Fruit fly (Drosophila melanogaster) whole organism, larva: Measurements from ENCODE around the gene by.

ENCODE experiments used
- noc ChIP-seq: fragments of 200-800 bp; sonication (Bioruptor generic); optimal IDR thresholded peaks from 3 replicates; lab custom pipeline; 2019; ENCODE audit warnings: missing biosample characterization, mild to moderate bottlenecking, missing genetic modification characterization, moderate library complexity

The by gene

DNA sequence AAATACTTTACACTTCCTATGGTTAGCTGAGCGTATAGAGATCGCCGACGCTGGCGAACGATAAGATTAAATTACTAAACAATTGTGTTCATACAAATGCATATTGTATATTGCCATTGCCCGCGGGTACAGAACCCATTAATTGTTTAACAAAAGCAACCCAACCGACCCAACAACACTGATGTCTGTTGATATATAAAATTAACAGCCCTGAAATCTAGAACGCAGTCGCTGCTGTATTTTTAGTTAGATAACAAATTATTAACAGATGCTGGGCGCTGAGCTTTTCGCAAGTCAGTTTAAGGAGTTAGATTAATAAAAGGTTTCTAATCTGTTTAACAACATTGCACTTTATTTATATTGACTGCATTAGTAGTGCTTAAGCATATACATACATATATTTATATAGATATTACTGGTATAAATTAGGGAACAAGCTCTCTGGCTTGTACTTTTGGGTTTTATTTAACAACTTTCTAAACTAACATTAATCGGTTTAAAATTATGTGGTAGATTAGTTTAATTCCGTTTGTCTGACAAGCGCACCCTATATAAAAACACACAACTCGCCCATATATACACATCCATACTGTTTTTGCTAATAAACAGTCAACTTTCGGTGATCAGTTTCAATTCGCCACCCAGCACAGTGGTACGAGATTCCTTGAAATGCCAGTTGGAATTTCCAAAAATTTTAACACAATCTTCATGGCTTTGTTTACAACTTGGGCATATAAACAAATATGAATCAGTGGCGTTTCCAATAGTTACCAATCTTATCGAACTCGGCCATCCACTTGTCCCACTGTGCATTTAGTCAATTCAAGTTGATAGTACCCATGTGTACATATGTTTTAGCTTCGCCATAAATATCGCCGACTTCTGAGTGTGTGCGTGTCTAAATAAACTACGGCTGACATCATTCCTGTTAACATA lies 4.6 kb downstream of the by start:
- peak; percentile 96 for TF ChIP-seq noc

DNA sequence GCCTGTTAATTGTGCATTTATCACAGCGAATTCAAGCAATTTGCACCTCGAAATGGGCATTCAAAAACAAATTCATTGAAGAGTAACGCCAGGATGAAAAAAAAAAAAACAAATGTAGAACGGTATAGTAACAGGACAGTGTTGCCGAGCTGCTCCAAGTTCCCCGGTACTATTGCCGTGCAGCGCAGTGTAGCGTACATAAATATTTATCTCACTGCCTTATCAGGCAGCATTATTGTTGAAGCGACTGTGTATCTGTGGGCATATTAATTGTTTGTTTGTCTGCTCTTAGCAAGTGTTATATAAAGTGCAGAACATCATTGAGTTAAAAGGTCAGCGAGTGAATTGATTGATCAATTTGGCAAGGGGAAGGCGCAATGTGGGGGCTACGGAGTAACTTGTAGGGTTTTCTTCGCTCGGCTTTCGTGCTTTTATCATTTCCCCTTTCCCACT lies 16.4 kb downstream of the by start:
- no peak for TF ChIP-seq noc

DNA sequence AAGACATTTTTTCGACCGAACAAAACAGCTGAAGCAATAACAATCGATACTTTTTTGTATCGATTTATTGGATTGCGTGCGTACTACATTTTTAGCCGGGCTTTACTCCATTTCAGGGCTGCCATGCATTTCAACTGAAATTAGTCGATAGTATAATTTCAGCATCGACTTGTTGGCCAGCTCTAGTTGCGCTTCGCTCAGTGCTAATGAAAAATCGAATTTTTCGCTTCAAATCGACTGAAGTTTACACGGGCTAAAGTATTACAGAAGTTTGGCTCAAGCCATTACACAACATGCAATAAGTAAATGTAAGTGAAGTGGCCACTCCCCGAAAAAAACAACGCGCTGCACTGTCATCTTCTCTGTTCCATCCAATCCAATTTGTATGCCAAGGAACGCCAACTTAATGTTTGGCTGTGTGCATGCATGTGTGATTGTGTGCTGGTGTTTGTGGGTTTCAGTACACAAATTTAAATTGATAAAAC lies 16.9 kb downstream of the by start, which contains the start of the genes mRpL47, CG8176 and Kdm3:
Gene mRpL47 (minus strand): TSS at position 49 of the 485 bp plus-strand sequence.
Gene CG8176 (plus strand): TSS at position 148 of the 485 bp plus-strand sequence.
Gene Kdm3 (plus strand): TSS at position 148 of the 485 bp plus-strand sequence.
- peak; percentile 42 for TF ChIP-seq noc

DNA sequence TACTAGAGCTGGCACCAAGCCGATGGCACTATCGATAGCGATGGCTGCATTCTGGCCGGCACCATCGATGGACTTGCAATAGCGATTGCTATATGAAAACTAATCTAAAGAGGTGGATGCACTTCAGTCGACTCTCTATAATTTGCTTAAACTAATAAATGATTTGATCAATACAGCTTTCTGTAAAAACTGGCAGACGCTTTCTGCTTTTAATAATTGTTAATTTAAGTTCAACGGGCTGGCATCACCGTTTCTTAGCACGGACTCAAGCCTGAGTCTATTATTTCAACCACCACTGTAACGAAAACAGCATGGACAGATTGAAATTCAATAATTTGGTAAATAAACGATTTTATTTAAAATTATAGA lies 19.8 kb downstream of the by start, which contains the start of the genes Ras85D and Rlb1:
Gene Ras85D (minus strand): TSS at position 16 of the 369 bp plus-strand sequence.
Gene Rlb1 (plus strand): TSS at position 276 of the 369 bp plus-strand sequence.
- peak; percentile 75 for TF ChIP-seq noc

DNA sequence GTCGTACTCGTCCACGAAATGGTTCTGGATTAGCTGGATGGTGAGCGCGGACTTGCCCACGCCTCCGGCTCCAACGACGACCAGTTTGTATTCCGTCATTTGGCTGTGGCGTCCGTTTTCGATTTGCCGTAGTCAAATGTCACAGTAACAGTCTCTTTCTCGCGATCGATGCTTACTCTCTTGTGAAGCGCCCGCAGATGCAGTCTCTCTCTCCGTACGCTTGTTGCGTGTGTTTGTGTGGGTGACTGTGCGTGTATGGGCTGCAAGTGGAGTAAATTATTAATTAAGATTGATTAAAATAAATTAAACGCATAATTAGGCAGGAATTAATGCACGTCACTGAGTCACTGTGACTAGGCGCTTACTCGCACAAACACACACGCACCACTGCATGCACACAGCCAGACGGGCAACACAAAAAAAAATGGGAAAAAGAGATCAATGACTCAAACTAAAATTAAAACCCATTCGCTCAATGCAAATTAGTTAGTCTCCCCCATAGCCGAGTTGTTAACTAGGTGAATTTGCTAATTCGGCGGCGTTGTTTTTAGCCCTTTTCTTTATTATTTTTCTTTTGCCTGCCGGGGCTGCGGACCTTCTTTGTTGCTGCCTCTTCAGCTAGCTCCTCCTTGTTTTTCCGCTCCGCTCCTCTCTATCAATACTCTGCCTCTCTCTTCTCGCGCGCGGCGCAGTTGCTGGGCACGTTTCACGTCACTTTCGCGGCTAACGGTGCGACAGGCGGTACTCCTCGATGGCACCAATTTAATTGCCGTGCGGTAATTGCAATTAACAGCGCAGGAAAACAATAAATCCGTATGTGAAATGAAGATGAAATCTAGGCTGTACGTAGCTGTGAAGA lies 20.4 kb downstream of the by start:
- TF ChIP-seq noc: no peak

DNA sequence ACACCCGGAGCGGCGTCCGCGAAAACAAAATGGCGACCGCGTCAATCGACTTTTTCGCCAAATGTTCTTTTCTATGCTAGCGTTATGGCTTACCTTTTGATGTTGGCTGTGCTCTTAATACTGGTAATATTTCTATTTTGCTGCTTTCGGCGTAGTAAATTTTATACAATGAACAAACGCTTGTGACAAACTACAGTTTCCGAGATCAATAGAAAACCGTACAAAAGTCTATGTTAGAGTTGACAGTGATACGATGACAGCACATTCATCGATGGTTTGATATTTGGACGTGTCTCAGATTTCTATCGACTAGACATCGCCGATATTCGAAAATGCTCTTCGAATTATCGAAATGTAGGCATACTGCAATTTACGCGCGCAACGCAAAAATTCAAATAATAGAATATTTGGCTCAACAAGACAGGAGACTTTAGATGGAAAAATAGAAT lies 22.7 kb downstream of the by start, which contains the start of gene rump:
Gene rump (minus strand): TSS at position 255 of the 449 bp plus-strand sequence.
- no peak for TF ChIP-seq noc

DNA sequence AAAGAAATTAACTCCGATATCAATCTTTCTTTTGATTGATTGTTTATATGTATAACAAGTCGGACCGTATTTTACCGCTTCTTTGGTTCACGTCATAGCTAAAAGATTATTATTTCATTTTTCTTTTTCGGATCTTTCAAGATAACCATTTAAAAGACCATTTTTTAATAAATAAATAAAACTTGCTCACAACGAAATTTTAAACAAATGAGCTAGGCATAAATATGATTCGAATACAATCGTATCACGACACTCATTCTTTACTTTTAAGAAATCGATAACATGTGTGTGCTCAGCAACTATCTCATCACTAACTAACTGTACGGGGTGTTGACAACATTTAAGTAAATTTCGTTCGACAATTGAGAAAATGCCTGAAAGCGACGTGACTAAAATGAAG lies 28.5 kb downstream of the by start, which contains the start of gene CG8149:
Gene CG8149 (plus strand): TSS at position 302 of the 400 bp plus-strand sequence.
- peak; percentile 13 for TF ChIP-seq noc

DNA sequence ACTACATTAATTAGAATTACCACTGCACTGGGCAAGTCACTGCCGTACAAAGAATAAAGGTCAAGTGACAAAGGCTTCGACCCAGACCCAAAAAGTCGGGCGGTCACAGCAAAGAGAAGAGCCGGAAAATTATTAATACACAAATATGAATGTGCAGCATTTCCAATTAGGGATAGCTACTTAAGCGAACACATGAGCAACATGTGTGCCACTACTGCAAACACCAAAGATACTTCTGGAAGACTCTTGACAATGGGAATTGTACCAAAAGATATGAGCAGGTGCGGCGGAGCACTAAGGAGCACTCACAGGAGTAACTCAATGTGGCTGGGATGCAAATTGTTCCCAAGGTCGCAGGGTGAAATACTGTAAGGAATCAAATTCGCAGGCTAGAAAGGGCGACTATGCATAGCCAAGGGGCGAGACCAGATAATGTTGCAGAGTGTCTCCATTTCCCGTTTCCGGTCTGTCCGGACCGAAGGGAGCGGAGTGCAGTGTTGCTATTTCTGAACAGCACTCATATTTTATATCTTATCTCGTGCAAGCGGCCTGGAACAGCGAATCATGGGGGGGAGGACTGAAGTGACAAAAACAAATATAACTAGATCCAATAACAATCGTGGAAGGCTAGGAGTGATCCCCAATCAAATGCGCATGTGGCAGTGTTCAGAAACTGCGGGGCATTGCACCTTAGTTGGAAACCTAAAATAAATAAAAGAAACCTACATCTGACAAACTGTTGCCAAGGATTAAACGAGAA lies 29.3 kb downstream of the by start:
- no peak for TF ChIP-seq noc

DNA sequence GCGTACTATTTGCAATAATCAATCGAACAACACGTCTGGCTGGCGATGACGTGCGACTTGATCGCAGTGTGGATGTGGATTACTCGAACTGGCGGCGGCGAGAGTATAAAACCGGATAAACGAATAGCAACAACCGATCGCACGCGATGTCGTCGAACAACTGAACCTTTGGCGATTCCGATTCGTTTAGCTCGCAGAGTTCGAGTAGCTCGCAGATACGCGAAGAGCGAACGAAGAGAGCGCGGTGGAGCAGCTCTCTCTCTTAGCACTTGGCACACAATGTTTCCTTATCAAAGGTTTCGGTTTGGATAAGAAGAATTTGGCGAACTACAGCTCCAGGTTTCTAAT lies 30.4 kb downstream of the by start, which contains the start of gene RhoL:
Gene RhoL (minus strand): TSS at position 166 of the 348 bp plus-strand sequence.
- peak; percentile 54 for TF ChIP-seq noc

DNA sequence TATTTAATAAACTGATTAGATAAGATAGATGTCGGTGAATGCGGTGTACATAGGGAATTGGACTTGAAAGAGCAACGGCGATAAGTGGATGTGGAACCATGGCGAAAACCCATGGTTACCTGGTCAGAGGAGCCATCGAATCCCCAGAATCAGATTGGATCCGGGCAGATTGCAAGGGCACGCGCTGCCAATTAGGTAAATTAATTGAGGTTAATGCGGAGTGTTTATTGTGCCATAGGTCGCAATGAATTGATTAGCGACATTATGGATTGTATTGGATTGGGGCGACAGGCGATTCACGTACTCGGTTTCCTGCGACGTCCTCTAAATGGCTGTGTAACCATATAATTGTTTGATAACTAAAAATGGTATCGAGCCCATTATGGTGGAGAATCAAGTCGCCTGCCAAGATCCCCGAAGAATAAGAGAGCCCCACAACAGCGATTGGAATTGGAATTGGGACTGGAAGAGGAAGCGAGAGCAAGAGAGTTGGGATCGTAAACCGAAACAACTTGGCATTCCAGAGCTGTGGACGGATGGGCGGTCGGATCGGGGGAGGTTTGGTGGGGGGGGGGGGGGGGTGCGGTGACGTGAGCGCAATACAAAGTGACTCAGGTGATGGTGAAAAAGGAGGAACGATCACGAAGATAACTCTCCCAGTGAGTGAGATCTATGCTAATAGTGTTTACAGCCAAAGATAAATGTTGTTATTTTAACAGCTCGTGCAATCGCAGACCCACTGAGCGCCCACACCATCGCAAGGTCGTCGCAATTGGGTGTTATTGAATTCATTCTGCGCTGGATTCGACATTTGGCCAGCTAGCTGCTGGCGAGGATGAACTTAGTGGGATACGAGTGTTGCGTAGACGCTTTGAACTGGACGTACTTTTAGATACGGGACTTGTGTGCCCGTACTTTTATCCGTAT lies 31.1 kb downstream of the by start:
- TF ChIP-seq noc: no peak

DNA sequence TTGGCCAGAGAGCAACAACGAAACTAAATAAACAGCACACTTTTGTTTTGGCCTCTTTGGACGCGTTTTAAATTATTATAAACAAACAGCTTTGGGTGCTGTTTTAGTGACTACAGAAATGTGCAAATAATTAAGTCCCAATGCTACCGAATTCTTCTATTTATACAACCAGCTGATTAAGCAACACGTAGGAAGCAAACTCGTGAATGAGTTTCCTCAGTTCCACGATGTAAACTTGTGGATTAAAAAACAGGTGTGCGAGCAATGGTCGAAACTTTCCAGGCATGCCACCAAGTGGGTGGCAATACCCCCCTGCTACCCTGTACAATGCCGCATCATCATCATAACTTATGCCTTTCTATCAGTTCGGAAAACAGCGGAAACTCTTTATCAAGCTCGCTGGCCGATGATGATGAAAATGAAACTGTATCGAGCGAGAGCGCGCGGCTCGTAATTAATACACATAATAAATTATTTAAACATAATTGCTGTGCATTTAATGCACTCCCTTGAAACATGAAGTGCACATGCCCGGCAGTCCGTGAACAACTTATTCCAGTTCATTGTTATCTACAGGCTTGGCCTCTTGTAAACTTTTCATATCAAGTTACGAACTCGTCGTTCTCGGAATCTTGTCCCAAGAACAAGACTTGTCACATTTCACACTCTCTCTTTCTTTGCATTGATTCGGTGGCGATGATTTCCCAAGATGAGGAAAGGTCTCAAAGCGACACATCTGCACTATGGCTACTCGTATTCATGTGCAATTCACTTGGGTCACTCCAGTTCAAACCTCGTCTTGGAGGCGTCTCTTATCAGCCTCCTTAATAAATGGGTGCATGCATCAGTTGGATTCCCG lies 32.4 kb downstream of the by start:
- TF ChIP-seq noc: peak; percentile 35

DNA sequence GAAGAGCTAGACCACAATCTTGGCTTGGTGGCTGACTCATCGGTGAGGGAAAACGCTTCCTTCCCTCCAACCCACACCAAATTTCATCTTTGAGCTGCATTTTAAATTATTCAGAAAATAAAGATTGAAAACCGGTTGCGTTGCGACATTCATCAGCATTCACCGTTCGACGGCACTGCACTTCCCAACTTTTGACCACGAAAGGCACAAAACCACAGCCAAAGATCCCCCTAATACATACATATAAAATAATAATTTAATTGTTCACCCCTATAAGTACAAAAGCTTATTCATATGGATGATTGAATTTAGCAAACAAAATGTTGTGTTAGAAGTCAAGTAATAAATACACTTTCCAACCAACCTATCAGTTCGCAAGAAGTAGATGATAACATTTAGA lies 33.6 kb downstream of the by start:
- TF ChIP-seq noc: no peak

DNA sequence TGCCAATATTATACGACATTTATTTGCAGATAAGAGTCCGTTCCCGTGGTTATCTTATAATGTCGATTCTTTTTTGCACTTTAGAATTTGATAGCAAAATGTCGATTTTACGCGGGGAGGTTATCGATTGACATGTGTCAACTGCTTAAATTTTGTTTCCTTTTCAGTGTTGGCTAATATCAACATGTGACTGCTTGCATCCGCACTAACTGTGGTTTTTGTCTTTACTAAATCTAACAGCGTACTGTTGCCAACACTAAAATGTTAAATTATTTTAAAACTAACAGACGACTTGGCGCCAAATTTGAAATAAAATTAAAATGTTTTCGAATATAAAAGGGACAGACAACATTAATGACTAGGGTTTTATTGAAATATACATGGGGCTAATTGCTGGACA lies 36.1 kb downstream of the by start:
- TF ChIP-seq noc: no peak

DNA sequence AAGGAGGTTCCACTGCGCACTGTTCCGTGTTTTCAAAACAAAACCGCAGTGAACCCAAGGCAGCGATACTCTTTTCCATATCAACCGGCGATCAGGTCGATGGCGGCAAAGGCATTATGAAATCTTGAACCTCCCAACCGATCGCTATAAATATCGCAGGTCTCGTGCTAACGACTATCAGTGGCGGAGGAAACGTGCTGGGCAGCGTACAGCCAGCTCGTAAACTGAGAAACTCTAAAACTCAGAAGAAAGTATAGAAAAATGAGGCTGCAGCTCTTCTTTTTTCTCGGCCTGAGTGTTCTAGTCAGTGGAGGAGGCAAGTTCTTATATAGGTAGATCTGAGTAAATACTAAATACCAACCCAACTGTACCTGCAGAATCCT lies 38.2 kb downstream of the by start, which contains the start of gene phu:
Gene phu (plus strand): TSS at position 175 of the 383 bp plus-strand sequence.
- no peak for TF ChIP-seq noc
